Fruit fly (Drosophila melanogaster) whole organism, pupa: ENCODE data around the gene CG33934.

Experiments
- CG12605 ChIP-seq: fragments of 200-800 bp; sonication (Bioruptor generic); IDR thresholded peaks from 2 replicates; pipeline ENCODE4 v1.3.6; 2022; ENCODE audit warnings: missing biosample characterization, missing genetic modification characterization
- CG13204 ChIP-seq: fragments of 200-800 bp; sonication (Bioruptor generic); optimal IDR thresholded peaks from 2 replicates; lab custom pipeline; 2018; ENCODE audit warnings: missing biosample characterization, mild to moderate bottlenecking, missing genetic modification characterization, moderate library complexity
- CG14655 ChIP-seq: fragments of 200-800 bp; sonication (Bioruptor generic); optimal IDR thresholded peaks from 3 replicates; lab custom pipeline; 2017; ENCODE audit warnings: mild to moderate bottlenecking, missing biosample characterization, missing genetic modification reagents, missing genetic modification characterization
- CG17806 ChIP-seq: fragments of 200-800 bp; sonication (Bioruptor generic); optimal IDR thresholded peaks from 2 replicates; lab custom pipeline; 2018; ENCODE audit warnings: missing biosample characterization, mild to moderate bottlenecking, missing genetic modification characterization, moderate library complexity
- CG34367 ChIP-seq: fragments of 200-800 bp; sonication (Bioruptor generic); optimal IDR thresholded peaks from 2 replicates; lab custom pipeline; 2018; ENCODE audit warnings: missing biosample characterization, mild to moderate bottlenecking, missing genetic modification characterization
- CG8301 ChIP-seq: fragments of 200-800 bp; sonication (Bioruptor generic); optimal IDR thresholded peaks from 2 replicates; lab custom pipeline; 2018; ENCODE audit warnings: missing biosample characterization, mild to moderate bottlenecking, missing genetic modification characterization
- CG9948 ChIP-seq: fragments of 200-800 bp; sonication (Bioruptor generic); optimal IDR thresholded peaks from 2 replicates; lab custom pipeline; 2018; ENCODE audit warnings: missing biosample characterization, mild to moderate bottlenecking, missing genetic modification characterization, moderate library complexity
- D1 ChIP-seq: fragments of 200-800 bp; sonication (Bioruptor generic); optimal IDR thresholded peaks from 2 replicates; lab custom pipeline; 2018; ENCODE audit warnings: missing biosample characterization, mild to moderate bottlenecking, missing genetic modification characterization, moderate library complexity
- EcR ChIP-seq: fragments of 200-800 bp; sonication (Bioruptor generic); optimal IDR thresholded peaks from 3 replicates; lab custom pipeline; 2019; ENCODE audit warnings: missing biosample characterization, missing genetic modification characterization, mild to moderate bottlenecking, moderate library complexity, missing genetic modification reagents
- Ets98B ChIP-seq: fragments of 200-800 bp; sonication (Bioruptor generic); IDR thresholded peaks from 2 replicates; pipeline ENCODE4 v1.3.6; 2022; ENCODE audit warnings: missing biosample characterization, missing genetic modification characterization
- Pif1A ChIP-seq: fragments of 200-800 bp; sonication (Bioruptor generic); optimal IDR thresholded peaks from 3 replicates; lab custom pipeline; 2016; ENCODE audit warnings: missing biosample characterization, missing genetic modification characterization
- Pif1B ChIP-seq: fragments of 200-800 bp; sonication (Bioruptor generic); optimal IDR thresholded peaks from 3 replicates; lab custom pipeline; 2016; ENCODE audit warnings: missing biosample characterization, missing genetic modification characterization
- gl ChIP-seq: fragments of 200-800 bp; sonication (Bioruptor generic); optimal IDR thresholded peaks from 2 replicates; lab custom pipeline; 2018; ENCODE audit warnings: missing biosample characterization, mild to moderate bottlenecking, missing genetic modification characterization
- rn ChIP-seq: fragments of 200-800 bp; sonication (Bioruptor generic); IDR thresholded peaks from 2 replicates; pipeline ENCODE4 v1.3.6; 2022; ENCODE audit warnings: missing biosample characterization, missing genetic modification characterization

- no peak for TF ChIP-seq rn (GFP tag; lab: Robert Waterston, UW)
- TF ChIP-seq CG9948 (tag; lab: Kevin White, UChicago): no peak
- TF ChIP-seq CG17806: no peak
- no peak for TF ChIP-seq CG13204
- no peak for TF ChIP-seq D1
- no peak for TF ChIP-seq Ets98B (GFP tag; lab: Robert Waterston, UW)
- TF ChIP-seq CG34367 (tag; lab: Kevin White, UChicago): no peak
- no peak for TF ChIP-seq EcR (GFP tag; lab: Kevin White, UChicago)
- TF ChIP-seq CG8301 (tag; lab: Kevin White, UChicago): no peak
- no peak for TF ChIP-seq CG14655 (GFP tag; lab: Kevin White, UChicago)
- TF ChIP-seq Pif1B (GFP tag; lab: Kevin White, UChicago): no peak
- no peak for TF ChIP-seq Pif1A (GFP tag; lab: Kevin White, UChicago)
- no peak for TF ChIP-seq gl (tag; lab: Kevin White, UChicago)
- TF ChIP-seq CG12605: no peak
Measured at dm6 chr3R:20082350-20082749, 39.8 kb downstream of the CG33934 start, which contains the start of gene Rh3.
